Worm (Caenorhabditis elegans) whole organism, midembryonic: ENCODE data around the gene ZK637.14.

ENCODE experiments used
- T22C8.4 ChIP-seq: fragments of 200-800 bp; sonication (Bioruptor generic); IDR thresholded peaks from 2 replicates; pipeline ENCODE4 v1.3.6; 2022; ENCODE audit warnings: missing genetic modification characterization, missing compliant biosample characterization
- flt-1 ChIP-seq: fragments of 200-800 bp; sonication (Bioruptor generic); IDR thresholded peaks from 2 replicates; pipeline ENCODE4 v1.3.6; 2022; ENCODE audit warnings: missing genetic modification characterization, missing compliant biosample characterization
- klf-2 ChIP-seq: fragments of 200-800 bp; sonication (Bioruptor generic); conservative IDR thresholded peaks from 2 replicates; pipeline ENCODE4 v1.3.6; 2022; ENCODE audit warnings: missing genetic modification reagents, missing genetic modification characterization, missing compliant biosample characterization
- med-1 ChIP-seq: sonication (generic microtip); optimal IDR thresholded peaks from 2 replicates; lab custom pipeline; 2017; ENCODE audit warnings: missing genetic modification characterization, mild to moderate bottlenecking, missing compliant biosample characterization, antibody characterized with exemption, missing genetic modification reagents; ENCODE audit not compliant: insufficient read depth
- ref-1 ChIP-seq: fragments of 200-800 bp; sonication (Bioruptor generic); conservative IDR thresholded peaks from 2 replicates; pipeline ENCODE4 v1.3.6; 2022; ENCODE audit warnings: missing genetic modification reagents, missing genetic modification characterization, missing compliant biosample characterization
- tab-1 ChIP-seq: fragments of 200-800 bp; sonication (Bioruptor generic); IDR thresholded peaks from 2 replicates; pipeline ENCODE4 v1.3.6; 2022; ENCODE audit warnings: missing genetic modification characterization, missing compliant biosample characterization
- ztf-29 ChIP-seq: fragments of 200-800 bp; sonication (Bioruptor generic); IDR thresholded peaks from 2 replicates; pipeline ENCODE4 v1.3.6; 2022; ENCODE audit warnings: missing genetic modification reagents, missing genetic modification characterization, missing compliant biosample characterization

- TF ChIP-seq T22C8.4 (GFP tag; lab: Robert Waterston, UW) (no peak), tab-1 (no peak), flt-1 (GFP tag; lab: Robert Waterston, UW) (no peak), ref-1 (GFP tag; lab: Robert Waterston, UW) (no peak), med-1 (GFP tag; lab: Kevin White, UChicago) (no peak), klf-2 (no peak), ztf-29 (peak; percentile 46; the same call in 1 of the 2 replicates)
Observed at ce11 chrIII:8847722-8848121, 41.2 kb downstream of the ZK637.14 start.
